Worm (Caenorhabditis elegans) whole organism, late embryonic: ENCODE data around the gene tra-2.

ENCODE experiments used
- T23F11.4 ChIP-seq: fragments of 200-800 bp; sonication (Bioruptor generic); optimal IDR thresholded peaks from 2 replicates; lab custom pipeline; 2018; ENCODE audit warnings: mild to moderate bottlenecking, missing genetic modification characterization, missing compliant biosample characterization
- elt-2 ChIP-seq: sonication (generic microtip); optimal IDR thresholded peaks from 2 replicates; lab custom pipeline; 2016; ENCODE audit warnings: missing genetic modification reagents, missing genetic modification characterization, missing compliant biosample characterization
- fkh-10 ChIP-seq: fragments of 150-350 bp; optimal IDR thresholded peaks from 2 replicates; lab custom pipeline; 2014; ENCODE audit warnings: missing biosample characterization, missing genetic modification reagents, missing genetic modification characterization
- nhr-232 ChIP-seq: sonication (generic microtip); optimal IDR thresholded peaks from 2 replicates; lab custom pipeline; 2016; ENCODE audit warnings: missing genetic modification characterization, missing compliant biosample characterization
- tbx-2 ChIP-seq: sonication (generic microtip); optimal IDR thresholded peaks from 2 replicates; lab custom pipeline; 2016; ENCODE audit warnings: missing genetic modification characterization, missing compliant biosample characterization
- ttx-3 ChIP-seq: sonication (generic microtip); optimal IDR thresholded peaks from 2 replicates; lab custom pipeline; 2016; ENCODE audit warnings: missing genetic modification reagents, missing genetic modification characterization, missing compliant biosample characterization
- zip-5 ChIP-seq: sonication (generic microtip); optimal IDR thresholded peaks from 2 replicates; lab custom pipeline; 2016; ENCODE audit warnings: missing genetic modification characterization, missing compliant biosample characterization
- ztf-16 ChIP-seq: sonication (generic microtip); optimal IDR thresholded peaks from 2 replicates; lab custom pipeline; 2017; ENCODE audit warnings: missing genetic modification characterization, missing compliant biosample characterization

DNA sequence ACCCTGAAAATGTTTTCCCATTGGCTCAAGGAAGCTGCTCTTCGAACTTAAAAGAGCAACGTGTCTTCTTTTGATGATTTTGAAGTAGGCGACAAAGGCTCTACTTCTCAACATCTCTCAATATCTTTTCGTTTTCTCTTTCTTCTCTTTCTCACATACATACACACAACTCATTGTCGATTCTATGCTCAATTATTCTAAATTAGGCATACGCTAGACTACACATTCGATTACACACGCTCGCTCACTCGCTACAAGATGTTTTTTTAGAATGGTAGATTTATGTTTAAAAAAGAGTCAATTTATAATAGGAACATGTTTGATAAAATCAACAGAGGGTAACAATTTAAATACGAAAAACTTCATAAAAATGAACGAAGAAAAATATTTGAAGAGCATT lies 24.0 kb downstream of the tra-2 start:
- no peak for TF ChIP-seq zip-5
- TF ChIP-seq ttx-3 (tag; lab: Kevin White, UChicago), result no peak
- TF ChIP-seq ztf-16 (tag; lab: Kevin White, UChicago), result no peak
- no peak for TF ChIP-seq fkh-10 (GFP tag; lab: Kevin White, UChicago)
- TF ChIP-seq T23F11.4, result no peak
- no peak for TF ChIP-seq elt-2 (tag; lab: Kevin White, UChicago)
- TF ChIP-seq nhr-232 (tag; lab: Kevin White, UChicago), result no peak
- no peak for TF ChIP-seq tbx-2 (tag; lab: Kevin White, UChicago)
